Fruit fly (Drosophila melanogaster): ENCODE results near the gene CG7720.
A peak's percentile ranks its signal among the peaks of the same experiment; 100 is the strongest.

The CG7720 gene

DNA sequence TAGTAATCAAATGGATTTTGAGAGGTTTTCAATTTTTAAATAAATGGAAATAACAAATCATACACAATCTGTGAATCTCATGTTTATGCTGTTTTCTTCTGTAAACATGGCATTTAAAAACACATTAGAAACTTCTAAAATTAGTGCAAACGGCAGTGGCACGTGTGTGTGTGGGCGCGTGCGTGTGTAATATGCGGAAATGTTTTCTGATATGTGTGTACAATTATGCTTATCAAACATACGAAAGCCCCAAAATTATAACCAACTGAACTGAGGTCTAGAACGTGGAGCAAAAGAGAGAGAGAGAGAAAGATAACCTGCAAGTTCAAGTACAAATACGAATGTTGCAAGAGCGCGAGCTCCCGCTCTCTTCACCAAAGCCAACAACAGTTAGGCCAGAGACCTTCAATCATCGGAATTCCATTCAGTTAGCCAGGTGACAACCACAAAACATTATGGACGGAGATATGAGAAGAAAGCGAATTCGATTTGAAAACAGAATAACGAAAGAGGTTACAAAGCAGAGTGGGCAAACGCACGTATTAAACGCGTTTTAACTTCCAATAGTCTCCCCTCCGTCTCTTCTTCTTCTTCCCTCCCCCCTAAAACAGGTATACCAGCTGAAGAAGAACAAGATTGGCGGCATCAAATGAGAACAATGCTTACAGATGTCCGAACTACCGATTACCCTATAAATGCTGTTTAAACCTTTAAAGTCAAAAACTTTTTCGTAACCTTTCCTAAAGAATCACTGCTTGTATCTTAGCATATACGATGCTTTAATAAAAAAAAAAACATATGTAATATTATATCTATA, 53.7 kb downstream of the CG7720 start (continued):
- TF ChIP-seq Gsc (GFP tag; IDR thresholded peaks at IDR 0.05) (peak; percentile 72), CG4617 (GFP tag; optimal IDR thresholded peaks at IDR 0.05; ENCODE audit: borderline replicate concordance) (peak; percentile 78), emc (GFP tag; optimal IDR thresholded peaks at IDR 0.05) (peak; percentile 74), sc (optimal IDR thresholded peaks at IDR 0.05) (no peak), sc (GFP tag; optimal IDR thresholded peaks at IDR 0.05) (peak; percentile 88), CG5953 (GFP tag; IDR thresholded peaks at IDR 0.05) (peak; percentile 91), jigr1 (GFP tag; IDR thresholded peaks at IDR 0.05) (peak; percentile 92), Dp (GFP tag; optimal IDR thresholded peaks at IDR 0.05) (peak; percentile 10), wor (GFP tag; IDR thresholded peaks at IDR 0.05) (peak; percentile 91), esg (GFP tag; conservative IDR thresholded peaks at IDR 0.05) (peak; percentile 94), CG42726 (GFP tag; IDR thresholded peaks at IDR 0.05; ENCODE audit: partially characterized antibody) (no peak), al (GFP tag; IDR thresholded peaks at IDR 0.05) (peak; percentile 98), CG17568 (GFP tag; optimal IDR thresholded peaks at IDR 0.05) (peak; percentile 93), Hey (tag; optimal IDR thresholded peaks at IDR 0.05) (no peak), CG8290 (GFP tag; optimal IDR thresholded peaks at IDR 0.05) (peak; percentile 75), CG8290 (tag; optimal IDR thresholded peaks at IDR 0.05) (peak; percentile 78 to 92), Hr3 (GFP tag; optimal IDR thresholded peaks at IDR 0.05) (peak; percentile 95), CoRest (tag; optimal IDR thresholded peaks at IDR 0.05) (peak; percentile 98), B-H1 (GFP tag; IDR thresholded peaks at IDR 0.05) (peak; percentile 97), ato (GFP tag; IDR thresholded peaks at IDR 0.05; ENCODE audit: partially characterized antibody) (no peak), grn (GFP tag; optimal IDR thresholded peaks at IDR 0.05) (no peak), CG10274 (GFP tag; optimal IDR thresholded peaks at IDR 0.05) (peak; percentile 90), CG4404 (GFP tag; IDR thresholded peaks at IDR 0.05) (peak; percentile 86), ind (GFP tag; optimal IDR thresholded peaks at IDR 0.05) (peak; percentile 96), tgo (GFP tag; IDR thresholded peaks at IDR 0.05) (peak; percentile 97), luna (GFP tag; optimal IDR thresholded peaks at IDR 0.05) (peak; percentile 42), NFAT (GFP tag; IDR thresholded peaks at IDR 0.05) (peak; percentile 97), btn (GFP tag; optimal IDR thresholded peaks at IDR 0.05) (peak; percentile 43), CG17186 (GFP tag; optimal IDR thresholded peaks at IDR 0.05) (peak; percentile 72), Xrp1 (GFP tag; IDR thresholded peaks at IDR 0.05) (peak; percentile 96), CG16863 (GFP tag; optimal IDR thresholded peaks at IDR 0.05) (peak; percentile 74), pita (GFP tag; optimal IDR thresholded peaks at IDR 0.05) (no peak), CG17912 (GFP tag; optimal IDR thresholded peaks at IDR 0.05) (peak; percentile 66), Asciz (GFP tag; optimal IDR thresholded peaks at IDR 0.05) (peak; percentile 96), ap (GFP tag; IDR thresholded peaks at IDR 0.05) (peak; percentile 94), prd (optimal IDR thresholded peaks at IDR 0.05) (no peak), prd (GFP tag; IDR thresholded peaks at IDR 0.05) (peak; percentile 97), CG15696 (tag; optimal IDR thresholded peaks at IDR 0.05) (peak; percentile 79), CG7357 (GFP tag; IDR thresholded peaks at IDR 0.05) (peak; percentile 90), Awh (GFP tag; IDR thresholded peaks at IDR 0.05) (peak; percentile 95), Mrtf (GFP tag; IDR thresholded peaks at IDR 0.05) (peak; percentile 95), CG4360 (GFP tag; IDR thresholded peaks at IDR 0.05) (peak; percentile 78), vvl (GFP tag; IDR thresholded peaks at IDR 0.05) (peak; percentile 98), CG3065 (GFP tag; optimal IDR thresholded peaks at IDR 0.05) (peak; percentile 80), CG3838 (GFP tag; optimal IDR thresholded peaks at IDR 0.05) (peak; percentile 86), Ssrp (tag; optimal IDR thresholded peaks at IDR 0.05) (peak; percentile 96), CG9932 (GFP tag; IDR thresholded peaks at IDR 0.05) (peak; percentile 98), CG6689 (GFP tag; IDR thresholded peaks at IDR 0.05) (peak; percentile 95), CG13287 (GFP tag; IDR thresholded peaks at IDR 0.05; ENCODE audit: partially characterized antibody) (no peak; the same call in 1 of the 2 replicates), CG2678 (tag; optimal IDR thresholded peaks at IDR 0.05) (peak; percentile 98), Side (GFP tag; optimal IDR thresholded peaks at IDR 0.05) (peak; percentile 81)

Data from whole organism, embryonic.